Fruit fly (Drosophila melanogaster) whole organism, embryonic: ENCODE data around the gene Bet1.

Source experiments
- CG7839 ChIP-seq: fragments of 200-800 bp; sonication (Bioruptor generic); optimal IDR thresholded peaks from 3 replicates; lab custom pipeline; 2018; ENCODE audit warnings: missing biosample characterization, mild to moderate bottlenecking, missing genetic modification characterization, moderate library complexity
- CG9876 ChIP-seq: fragments of 200-800 bp; sonication (Bioruptor generic); optimal IDR thresholded peaks from 2 replicates; lab custom pipeline; 2016; ENCODE audit warnings: missing biosample characterization, missing genetic modification characterization
- ara ChIP-seq: fragments of 200-800 bp; sonication (Bioruptor generic); IDR thresholded peaks from 2 replicates; pipeline ENCODE4 v1.3.6; 2022; ENCODE audit warnings: missing biosample characterization, missing genetic modification characterization
- insv ChIP-seq, 2 experiments: fragments of 200-800 bp; sonication (Bioruptor generic); optimal IDR thresholded peaks; 3 replicates each; lab custom pipeline; 2016 to 2018; ENCODE audit warnings: missing biosample characterization in 2 of 2, missing genetic modification characterization in 2 of 2
- slp2 ChIP-seq: fragments of 200-800 bp; sonication (Bioruptor generic); optimal IDR thresholded peaks from 2 replicates; lab custom pipeline; 2016; ENCODE audit warnings: missing biosample characterization, missing genetic modification characterization

dm6 chr3L:19265761-19266160, 4.6 kb downstream of the Bet1 start, which contains the start of gene CG45081:
- TF ChIP-seq slp2 (GFP tag; lab: Kevin White, UChicago) (no peak), insv (GFP tag; optimal IDR thresholded peaks at IDR 0.05; lab: Kevin White, UChicago) (no peak), CG7839 (tag; lab: Kevin White, UChicago) (no peak), ara (GFP tag; lab: Robert Waterston, UW) (no peak), CG9876 (GFP tag; lab: Kevin White, UChicago) (no peak)
